Worm (Caenorhabditis elegans) whole organism, late embryonic: ENCODE data around the gene glb-29.

Experiments used
- ceh-45 ChIP-seq: fragments of 200-800 bp; sonication (Bioruptor generic); IDR thresholded peaks from 2 replicates; pipeline ENCODE4 v1.3.6; 2022; ENCODE audit warnings: missing genetic modification reagents, missing genetic modification characterization, missing compliant biosample characterization
- ceh-6 ChIP-seq: fragments of 200-800 bp; sonication (Bioruptor generic); optimal IDR thresholded peaks from 2 replicates; lab custom pipeline; 2018; ENCODE audit warnings: mild to moderate bottlenecking, missing genetic modification characterization, missing compliant biosample characterization
- gmeb-2 ChIP-seq: sonication (generic microtip); optimal IDR thresholded peaks from 2 replicates; lab custom pipeline; 2016; ENCODE audit warnings: missing genetic modification characterization, inconsistent platforms, missing compliant biosample characterization
- hlh-8 ChIP-seq: sonication (generic microtip); optimal IDR thresholded peaks from 2 replicates; lab custom pipeline; 2016; ENCODE audit warnings: missing genotype, missing genetic modification characterization, missing compliant biosample characterization
- lin-11 ChIP-seq: fragments of 200-800 bp; sonication (Bioruptor generic); optimal IDR thresholded peaks from 2 replicates; lab custom pipeline; 2018; ENCODE audit warnings: mild to moderate bottlenecking, missing genetic modification characterization, missing compliant biosample characterization
- nfya-1 ChIP-seq: sonication (generic microtip); optimal IDR thresholded peaks from 2 replicates; lab custom pipeline; 2017; ENCODE audit warnings: missing genetic modification characterization, mild to moderate bottlenecking, missing compliant biosample characterization, antibody characterized with exemption, moderate library complexity
- pha-4 ChIP-seq: fragments of 150-350 bp; optimal IDR thresholded peaks from 2 replicates; lab custom pipeline; 2018; ENCODE audit warnings: missing biosample characterization, missing genetic modification reagents, missing genetic modification characterization
- tbx-2 ChIP-seq: sonication (generic microtip); optimal IDR thresholded peaks from 2 replicates; lab custom pipeline; 2016; ENCODE audit warnings: missing genetic modification characterization, missing compliant biosample characterization
- ttx-3 ChIP-seq: sonication (generic microtip); optimal IDR thresholded peaks from 2 replicates; lab custom pipeline; 2016; ENCODE audit warnings: missing genetic modification reagents, missing genetic modification characterization, missing compliant biosample characterization
- unc-42 ChIP-seq: sonication (generic microtip); optimal IDR thresholded peaks from 2 replicates; lab custom pipeline; 2016; ENCODE audit warnings: missing genotype, missing genetic modification characterization, missing compliant biosample characterization

DNA sequence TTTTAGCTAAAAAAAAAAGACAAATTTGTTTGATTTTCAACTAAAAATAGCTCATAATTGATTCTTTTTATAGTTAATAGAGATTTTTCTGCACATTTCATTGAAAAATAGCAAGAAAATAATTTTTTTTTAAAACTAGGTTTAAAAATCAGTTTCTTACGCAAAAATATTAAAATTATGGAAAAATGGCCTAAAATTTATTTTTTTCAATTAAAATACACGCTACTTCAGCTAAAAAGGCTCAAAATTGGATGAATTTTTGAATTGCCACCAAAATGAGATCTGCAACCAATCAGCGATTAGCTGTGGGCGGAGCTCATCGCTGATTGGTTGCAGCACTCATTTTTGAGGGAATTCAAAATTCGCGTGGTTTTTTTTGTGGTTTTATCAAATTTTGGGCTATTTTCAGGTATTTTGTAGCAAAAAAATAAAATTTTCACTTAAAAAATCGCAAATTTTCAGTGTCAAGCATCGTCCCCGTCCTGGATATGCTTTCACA lies 45.7 kb upstream of the glb-29 start:
- TF ChIP-seq tbx-2 (tag; lab: Kevin White, UChicago) = no peak
- TF ChIP-seq hlh-8 = no peak
- no peak for TF ChIP-seq ceh-6 (GFP tag; lab: Kevin White, UChicago)
- no peak for TF ChIP-seq ceh-45 (GFP tag; lab: Robert Waterston, UW)
- TF ChIP-seq unc-42 (tag; lab: Kevin White, UChicago) = no peak
- TF ChIP-seq lin-11 (tag; lab: Kevin White, UChicago) = no peak
- no peak for TF ChIP-seq gmeb-2 (tag; lab: Kevin White, UChicago)
- peak; percentile 84 for TF ChIP-seq nfya-1 (tag; lab: Kevin White, UChicago)
- TF ChIP-seq pha-4 (tag; lab: Kevin White, UChicago) = no peak
- TF ChIP-seq ttx-3 (tag; lab: Kevin White, UChicago) = no peak
